Fruit fly (Drosophila melanogaster): ENCODE results near the gene Rab3GAP1.

The Rab3GAP1 gene

dm6 chr2L:1611122-1611521, at the start of gene Rab3GAP1, which contains the start of gene CG14352 (continued):
- TF ChIP-seq ss (GFP tag; optimal IDR thresholded peaks at IDR 0.05) (no peak), Gug (GFP tag; IDR thresholded peaks at IDR 0.05) (peak; percentile 79), Blimp-1 (GFP tag; optimal IDR thresholded peaks at IDR 0.05) (peak; percentile 45), salr (GFP tag; optimal IDR thresholded peaks at IDR 0.05) (peak; percentile 41 to 43), Sox102F (GFP tag; optimal IDR thresholded peaks at IDR 0.05) (peak; percentile 79), achi (GFP tag; optimal IDR thresholded peaks at IDR 0.05) (peak; percentile 77), Eip78C (GFP tag) (peak; percentile 89)

dm6 chr2L:1658124-1658523, 47.2 kb upstream of the Rab3GAP1 start:
- TF ChIP-seq CG6276 (GFP tag; optimal IDR thresholded peaks at IDR 0.05) (no peak), Sox14 (GFP tag; optimal IDR thresholded peaks at IDR 0.05) (peak; percentile 19), Hr38 (GFP tag; optimal IDR thresholded peaks at IDR 0.05) (no peak), vri (GFP tag; optimal IDR thresholded peaks at IDR 0.05) (no peak), CG6163 (GFP tag; IDR thresholded peaks at IDR 0.05) (peak; percentile 12; the same call in 1 of the 3 replicates), ss (GFP tag; optimal IDR thresholded peaks at IDR 0.05) (peak in 1 of 2 experiments; percentile 7)

- peak in 1 of 2 experiments; percentile 40 for TF ChIP-seq ss (GFP tag; optimal IDR thresholded peaks at IDR 0.05)
- TF ChIP-seq eg (GFP tag; IDR thresholded peaks at IDR 0.05) = peak; percentile 17; the same call in 1 of the 3 replicates
- TF ChIP-seq dsx (GFP tag; optimal IDR thresholded peaks at IDR 0.05; ENCODE audit: poor library complexity, severe bottlenecking) = peak; percentile 12
- no peak for TF ChIP-seq Ets21C (GFP tag; optimal IDR thresholded peaks at IDR 0.05)
- TF ChIP-seq CG32006 (GFP tag; optimal IDR thresholded peaks at IDR 0.05) = no peak
- TF ChIP-seq CG34406 (GFP tag; optimal IDR thresholded peaks at IDR 0.05) = no peak
- peak; percentile 20; the same call in 1 of the 3 replicates for TF ChIP-seq CG6163 (GFP tag; IDR thresholded peaks at IDR 0.05)
- TF ChIP-seq achi (GFP tag; optimal IDR thresholded peaks at IDR 0.05) = no peak
Measured at dm6 chr2L:1656835-1657541, 46.0 kb upstream of the Rab3GAP1 start.

dm6 chr2L:1655858-1656257, 44.9 kb upstream of the Rab3GAP1 start:
- TF ChIP-seq Hr4 (GFP tag; optimal IDR thresholded peaks at IDR 0.05) = peak; percentile 10
- TF ChIP-seq acj6 (GFP tag; optimal IDR thresholded peaks at IDR 0.05) = no peak
- peak; percentile 0 for TF ChIP-seq CG3919 (GFP tag; optimal IDR thresholded peaks at IDR 0.05)
- no peak for TF ChIP-seq CG6792 (GFP tag; optimal IDR thresholded peaks at IDR 0.05)
- no peak for TF ChIP-seq spab (GFP tag; optimal IDR thresholded peaks at IDR 0.05)
- TF ChIP-seq Hr38 (GFP tag; optimal IDR thresholded peaks at IDR 0.05) = no peak
- TF ChIP-seq eg (GFP tag; IDR thresholded peaks at IDR 0.05) = 0 out of 3 replicates have a peak, but pooled peaks have one; percentile 29
- no peak for TF ChIP-seq Smox (GFP tag; optimal IDR thresholded peaks at IDR 0.05)
- no peak for TF ChIP-seq CG10669 (GFP tag; optimal IDR thresholded peaks at IDR 0.05)
- TF ChIP-seq Eip78C (GFP tag) = peak; percentile 61
- peak; percentile 31; the same call in 1 of the 3 replicates for TF ChIP-seq CG8119 (GFP tag; IDR thresholded peaks at IDR 0.05)
- no peak for TF ChIP-seq salr (GFP tag; optimal IDR thresholded peaks at IDR 0.05)
- TF ChIP-seq CG15336 (GFP tag; IDR thresholded peaks at IDR 0.05) = peak; percentile 35; the same call in 1 of the 2 replicates
- peak; percentile 6 for TF ChIP-seq achi (GFP tag; optimal IDR thresholded peaks at IDR 0.05)
- TF ChIP-seq CG6163 (GFP tag; IDR thresholded peaks at IDR 0.05) = 0 out of 3 replicates have a peak, but pooled peaks have one; percentile 8

- TF ChIP-seq Smox (GFP tag; optimal IDR thresholded peaks at IDR 0.05) (no peak), Eip75B (GFP tag; optimal IDR thresholded peaks at IDR 0.05) (no peak), CG10669 (GFP tag; optimal IDR thresholded peaks at IDR 0.05) (no peak), CG34406 (GFP tag; optimal IDR thresholded peaks at IDR 0.05) (no peak), CG8319 (GFP tag; optimal IDR thresholded peaks at IDR 0.05) (no peak), CG9139 (GFP tag; optimal IDR thresholded peaks at IDR 0.05) (no peak), acj6 (GFP tag; optimal IDR thresholded peaks at IDR 0.05) (no peak), Hr4 (GFP tag; optimal IDR thresholded peaks at IDR 0.05) (no peak), Lpt (GFP tag; optimal IDR thresholded peaks at IDR 0.05) (no peak), Eip78C (GFP tag) (peak; percentile 30), Ets96B (tag; optimal IDR thresholded peaks at IDR 0.05) (no peak), Sox102F (GFP tag; optimal IDR thresholded peaks at IDR 0.05) (no peak), fkh (GFP tag; optimal IDR thresholded peaks at IDR 0.05) (peak; percentile 45), ss (GFP tag; optimal IDR thresholded peaks at IDR 0.05) (peak in 1 of 2 experiments; percentile 52), fd59A (GFP tag; optimal IDR thresholded peaks at IDR 0.05) (no peak), spab (GFP tag; optimal IDR thresholded peaks at IDR 0.05) (no peak), eg (GFP tag; IDR thresholded peaks at IDR 0.05) (peak; percentile 27; the same call in 1 of the 3 replicates), OdsH (GFP tag; optimal IDR thresholded peaks at IDR 0.05) (no peak), esn (GFP tag; optimal IDR thresholded peaks at IDR 0.05) (no peak), Hr38 (GFP tag; optimal IDR thresholded peaks at IDR 0.05) (no peak), CG10631 (GFP tag; optimal IDR thresholded peaks at IDR 0.05) (no peak)
Measured at dm6 chr2L:1654217-1654616, 43.3 kb upstream of the Rab3GAP1 start.

Data from whole organism, prepupa.